Worm (Caenorhabditis elegans): ENCODE results near the gene T19H12.2.
A peak's percentile ranks its signal among the peaks of the same experiment; 100 is the strongest.

T19H12.2 gene

ce11 chrV:4844591-4844990 is 45.6 kb upstream of the T19H12.2 start, which contains the start of gene abhd-5.2 (continued):
- TF ChIP-seq tag-97 (GFP tag; IDR thresholded peaks at IDR 0.05): no peak
- peak; percentile 99 for TF ChIP-seq hlh-30 (tag; optimal IDR thresholded peaks at IDR 0.05; ENCODE audit: insufficient read depth)
- no peak for TF ChIP-seq lin-39 (tag; optimal IDR thresholded peaks at IDR 0.05)
- TF ChIP-seq lin-38 (GFP tag; IDR thresholded peaks at IDR 0.05): no peak
- no peak for TF ChIP-seq ztf-7 (tag; optimal IDR thresholded peaks at IDR 0.05)
- TF ChIP-seq dmd-6 (GFP tag; IDR thresholded peaks at IDR 0.05): peak; percentile 47; the same call in 1 of the 2 replicates
- TF ChIP-seq egl-27 (tag; optimal IDR thresholded peaks at IDR 0.05): no peak
- no peak for TF ChIP-seq egl-43 (GFP tag; IDR thresholded peaks at IDR 0.05)
- TF ChIP-seq sdz-12 (GFP tag; optimal IDR thresholded peaks at IDR 0.05): no peak
- TF ChIP-seq ceh-44 (GFP tag; IDR thresholded peaks at IDR 0.05): no peak
- no peak for TF ChIP-seq php-3 (GFP tag; IDR thresholded peaks at IDR 0.05)
- no peak for TF ChIP-seq ceh-28 (tag; optimal IDR thresholded peaks at IDR 0.05)
- TF ChIP-seq mep-1 (tag; optimal IDR thresholded peaks at IDR 0.05): peak; percentile 53
- TF ChIP-seq mxl-3 (GFP tag; optimal IDR thresholded peaks at IDR 0.05): peak; percentile 53
- peak; percentile 3 for TF ChIP-seq pqm-1 (tag; optimal IDR thresholded peaks at IDR 0.05)
- no peak for TF ChIP-seq D1046.2 (GFP tag; IDR thresholded peaks at IDR 0.05)
- TF ChIP-seq hlh-11 (tag; optimal IDR thresholded peaks at IDR 0.05): peak; percentile 72
- TF ChIP-seq attf-4 (tag; optimal IDR thresholded peaks at IDR 0.05): no peak
- TF ChIP-seq nhr-11 (tag; optimal IDR thresholded peaks at IDR 0.05): peak; percentile 19
- TF ChIP-seq set-16 (GFP tag; IDR thresholded peaks at IDR 0.05): no peak
- no peak for TF ChIP-seq lim-7 (GFP tag; IDR thresholded peaks at IDR 0.05)
- TF ChIP-seq spr-3 (GFP tag; optimal IDR thresholded peaks at IDR 0.05): no peak
- no peak for TF ChIP-seq snpc-1.2 (GFP tag; IDR thresholded peaks at IDR 0.05)
- TF ChIP-seq unc-62 (GFP tag; optimal IDR thresholded peaks at IDR 0.05 in 1 of 2): peak in 1 of 2 experiments; percentile 67
- TF ChIP-seq unc-62 (tag; optimal IDR thresholded peaks at IDR 0.05): no peak
- no peak for TF ChIP-seq lin-1 (GFP tag; IDR thresholded peaks at IDR 0.05)
- no peak for TF ChIP-seq nhr-6 (tag; optimal IDR thresholded peaks at IDR 0.05)
- TF ChIP-seq skn-1 (tag; optimal IDR thresholded peaks at IDR 0.05): no peak
- TF ChIP-seq zip-2 (tag; optimal IDR thresholded peaks at IDR 0.05): no peak
- no peak for TF ChIP-seq unc-130 (GFP tag; optimal IDR thresholded peaks at IDR 0.05)
- peak; percentile 32 for TF ChIP-seq mes-2 (tag; optimal IDR thresholded peaks at IDR 0.05; ENCODE audit: poor library complexity, severe bottlenecking)
- peak in 1 of 2 experiments; percentile 83 for TF ChIP-seq daf-16 (GFP tag; optimal IDR thresholded peaks at IDR 0.05)
- peak; percentile 51 for TF ChIP-seq daf-16 (tag; optimal IDR thresholded peaks at IDR 0.05)
- peak; percentile 22 for TF ChIP-seq nhr-77 (tag; optimal IDR thresholded peaks at IDR 0.05)
- TF ChIP-seq mdt-29 (GFP tag; IDR thresholded peaks at IDR 0.05): no peak

- TF ChIP-seq aha-1 (tag): peak; percentile 95
- no peak for TF ChIP-seq ama-1 (optimal IDR thresholded peaks at IDR 0.05)
- no peak for TF ChIP-seq lir-3 (tag; optimal IDR thresholded peaks at IDR 0.05)
Measured at ce11 chrV:4846507-4846906, 43.7 kb upstream of the T19H12.2 start.

- no peak for TF ChIP-seq zfp-2 (tag; optimal IDR thresholded peaks at IDR 0.05)
- no peak for TF ChIP-seq ces-1 (GFP tag; optimal IDR thresholded peaks at IDR 0.05)
- TF ChIP-seq mes-2 (tag; optimal IDR thresholded peaks at IDR 0.05; ENCODE audit: poor library complexity, severe bottlenecking): no peak
- no peak for TF ChIP-seq F10B5.3 (tag; optimal IDR thresholded peaks at IDR 0.05)
- TF ChIP-seq dve-1 (tag; optimal IDR thresholded peaks at IDR 0.05; ENCODE audit: insufficient read depth): peak; percentile 63
- TF ChIP-seq tra-1 (GFP tag; IDR thresholded peaks at IDR 0.05): no peak
- TF ChIP-seq mxl-2 (GFP tag; conservative IDR thresholded peaks at IDR 0.05): no peak
- TF ChIP-seq daf-16 (GFP tag; optimal IDR thresholded peaks at IDR 0.05): peak in 1 of 2 experiments; percentile 85
- peak; percentile 88 for TF ChIP-seq daf-16 (tag; optimal IDR thresholded peaks at IDR 0.05)
- TF ChIP-seq zag-1 (tag; optimal IDR thresholded peaks at IDR 0.05): no peak
- peak; percentile 46 for TF ChIP-seq nhr-28 (tag; optimal IDR thresholded peaks at IDR 0.05)
- TF ChIP-seq mdt-29 (GFP tag; IDR thresholded peaks at IDR 0.05): no peak
- peak; percentile 77 for TF ChIP-seq hlh-30 (tag; optimal IDR thresholded peaks at IDR 0.05; ENCODE audit: insufficient read depth)
- no peak for TF ChIP-seq lin-13 (GFP tag; optimal IDR thresholded peaks at IDR 0.05)
- TF ChIP-seq cey-2 (tag; optimal IDR thresholded peaks at IDR 0.05; ENCODE audit: borderline replicate concordance, insufficient read depth): no peak
- TF ChIP-seq madf-5 (GFP tag; IDR thresholded peaks at IDR 0.05): no peak
- no peak for TF ChIP-seq T20F7.1 (GFP tag; optimal IDR thresholded peaks at IDR 0.05)
- TF ChIP-seq php-3 (GFP tag; IDR thresholded peaks at IDR 0.05): peak; percentile 54; the same call in 1 of the 2 replicates
- no peak for TF ChIP-seq unc-130 (GFP tag; optimal IDR thresholded peaks at IDR 0.05)
Measured at ce11 chrV:4847424-4847823, 42.8 kb upstream of the T19H12.2 start, which contains the start of gene abhd-5.1. TSS of gene abhd-5.1 (plus strand) at chrV:4847653.

Data from whole organism, L4 larva.